Worm (Caenorhabditis elegans) whole organism, L2 larva: ENCODE results near the gene arx-3.

Experiments
- C34F6.9 ChIP-seq: fragments of 150-350 bp; optimal IDR thresholded peaks from 2 replicates; lab custom pipeline; 2014; ENCODE audit warnings: missing biosample characterization, missing genetic modification characterization
- F13H6.1 ChIP-seq: sonication (generic microtip); optimal IDR thresholded peaks from 2 replicates; lab custom pipeline; 2016; ENCODE audit warnings: missing genetic modification characterization, missing compliant biosample characterization
- alr-1 ChIP-seq: fragments of 150-350 bp; optimal IDR thresholded peaks from 2 replicates; lab custom pipeline; 2014; ENCODE audit warnings: missing biosample characterization, missing genetic modification characterization
- ama-1 ChIP-seq: fragments of 150-350 bp; optimal IDR thresholded peaks from 2 replicates; lab custom pipeline; 2018; ENCODE audit warnings: inconsistent platforms
- ceh-82 ChIP-seq: fragments of 150-350 bp; optimal IDR thresholded peaks from 2 replicates; lab custom pipeline; 2014; ENCODE audit warnings: missing biosample characterization, missing genetic modification characterization
- crh-2 ChIP-seq: sonication (generic microtip); optimal IDR thresholded peaks from 2 replicates; lab custom pipeline; 2017; ENCODE audit warnings: missing biosample characterization, missing genetic modification characterization
- dmd-4 ChIP-seq: sonication (generic microtip); optimal IDR thresholded peaks from 2 replicates; lab custom pipeline; 2017; ENCODE audit warnings: missing biosample characterization, missing genetic modification characterization
- egl-27 ChIP-seq: sonication (generic microtip); optimal IDR thresholded peaks from 3 replicates; lab custom pipeline; 2017; ENCODE audit warnings: missing biosample characterization, missing genetic modification reagents, missing genetic modification characterization
- elt-3 ChIP-seq: sonication (generic microtip); optimal IDR thresholded peaks from 2 replicates; lab custom pipeline; 2017; ENCODE audit warnings: missing biosample characterization, missing genetic modification characterization
- fos-1 ChIP-seq: fragments of 150-350 bp; optimal IDR thresholded peaks from 2 replicates; lab custom pipeline; 2014; ENCODE audit warnings: missing biosample characterization, missing genetic modification characterization
- gmeb-1 ChIP-seq: fragments of 150-350 bp; optimal IDR thresholded peaks from 2 replicates; lab custom pipeline; 2014; ENCODE audit warnings: missing biosample characterization, missing genetic modification characterization
- lin-11 ChIP-seq: fragments of 150-350 bp; sonication (generic microtip); optimal IDR thresholded peaks from 2 replicates; lab custom pipeline; 2014; ENCODE audit warnings: missing biosample characterization, missing genetic modification characterization, inconsistent platforms, mixed read lengths
- lin-13 ChIP-seq: fragments of 150-350 bp; optimal IDR thresholded peaks from 2 replicates; lab custom pipeline; 2014; ENCODE audit warnings: missing biosample characterization, missing genetic modification reagents, missing genetic modification characterization
- lin-39 ChIP-seq: fragments of 150-350 bp; optimal IDR thresholded peaks from 2 replicates; lab custom pipeline; 2014; ENCODE audit warnings: missing biosample characterization, missing genetic modification reagents, missing genetic modification characterization
- lsy-2 ChIP-seq, 2 experiments: fragments of 150-350 bp in 1 of 2; sonication (generic microtip) in 1 of 2; optimal IDR thresholded peaks; 2 replicates each; lab custom pipeline; 2014 to 2017; ENCODE audit warnings: missing biosample characterization in 2 of 2, missing genetic modification characterization in 2 of 2
- nhr-129 ChIP-seq: fragments of 150-350 bp; optimal IDR thresholded peaks from 2 replicates; lab custom pipeline; 2014; ENCODE audit warnings: missing biosample characterization, missing genetic modification characterization
- nhr-21 ChIP-seq: fragments of 150-350 bp; optimal IDR thresholded peaks from 2 replicates; lab custom pipeline; 2014; ENCODE audit warnings: missing biosample characterization, missing genetic modification characterization
- nhr-237 ChIP-seq: fragments of 150-350 bp; optimal IDR thresholded peaks from 2 replicates; lab custom pipeline; 2014; ENCODE audit warnings: missing biosample characterization, missing genetic modification characterization
- nhr-6 ChIP-seq: fragments of 150-350 bp; optimal IDR thresholded peaks from 2 replicates; lab custom pipeline; 2014; ENCODE audit warnings: missing biosample characterization, missing genetic modification characterization
- nhr-77 ChIP-seq: fragments of 150-350 bp; optimal IDR thresholded peaks from 2 replicates; lab custom pipeline; 2014; ENCODE audit warnings: missing biosample characterization, missing genetic modification characterization
- sem-4 ChIP-seq: fragments of 150-350 bp; optimal IDR thresholded peaks from 2 replicates; lab custom pipeline; 2014; ENCODE audit warnings: missing biosample characterization, missing genetic modification reagents, missing genetic modification characterization
- skn-1 ChIP-seq: sonication (generic microtip); optimal IDR thresholded peaks from 2 replicates; lab custom pipeline; 2017; ENCODE audit warnings: missing biosample characterization, missing genetic modification characterization
- sma-3 ChIP-seq: sonication (generic microtip); optimal IDR thresholded peaks from 2 replicates; lab custom pipeline; 2016; ENCODE audit warnings: missing genetic modification reagents, missing genetic modification characterization, missing compliant biosample characterization
- sma-9 ChIP-seq, 2 experiments: fragments of 150-350 bp in 1 of 2; sonication (generic microtip) in 1 of 2; optimal IDR thresholded peaks; 2 replicates each; lab custom pipeline; 2014 to 2016; ENCODE audit warnings: missing genetic modification characterization in 2 of 2, mild to moderate bottlenecking in 1 of 2, missing biosample characterization in 1 of 2, missing compliant biosample characterization in 1 of 2, missing genetic modification reagents in 1 of 2, moderate library complexity in 1 of 2
- snpc-4 ChIP-seq: fragments of 150-350 bp; optimal IDR thresholded peaks from 2 replicates; lab custom pipeline; 2014; ENCODE audit warnings: missing biosample characterization, missing genetic modification characterization
- unc-55 ChIP-seq: fragments of 150-350 bp; sonication (generic microtip); optimal IDR thresholded peaks from 3 replicates; lab custom pipeline; 2014; ENCODE audit warnings: missing biosample characterization, missing genetic modification reagents, missing genetic modification characterization
- zag-1 ChIP-seq: fragments of 150-350 bp; optimal IDR thresholded peaks from 2 replicates; lab custom pipeline; 2014; ENCODE audit warnings: missing biosample characterization, missing genetic modification characterization
- ztf-1 ChIP-seq: fragments of 200-800 bp; sonication (Bioruptor generic); conservative IDR thresholded peaks from 2 replicates; pipeline ENCODE4 v1.3.6; 2022; ENCODE audit warnings: missing genetic modification characterization, missing compliant biosample characterization
- ztf-11 ChIP-seq: sonication (generic microtip); optimal IDR thresholded peaks from 2 replicates; lab custom pipeline; 2017; ENCODE audit warnings: missing biosample characterization, missing genetic modification characterization
- ztf-4 ChIP-seq: fragments of 150-350 bp; optimal IDR thresholded peaks from 2 replicates; lab custom pipeline; 2014; ENCODE audit warnings: missing biosample characterization, missing genetic modification characterization

arx-3 gene

DNA sequence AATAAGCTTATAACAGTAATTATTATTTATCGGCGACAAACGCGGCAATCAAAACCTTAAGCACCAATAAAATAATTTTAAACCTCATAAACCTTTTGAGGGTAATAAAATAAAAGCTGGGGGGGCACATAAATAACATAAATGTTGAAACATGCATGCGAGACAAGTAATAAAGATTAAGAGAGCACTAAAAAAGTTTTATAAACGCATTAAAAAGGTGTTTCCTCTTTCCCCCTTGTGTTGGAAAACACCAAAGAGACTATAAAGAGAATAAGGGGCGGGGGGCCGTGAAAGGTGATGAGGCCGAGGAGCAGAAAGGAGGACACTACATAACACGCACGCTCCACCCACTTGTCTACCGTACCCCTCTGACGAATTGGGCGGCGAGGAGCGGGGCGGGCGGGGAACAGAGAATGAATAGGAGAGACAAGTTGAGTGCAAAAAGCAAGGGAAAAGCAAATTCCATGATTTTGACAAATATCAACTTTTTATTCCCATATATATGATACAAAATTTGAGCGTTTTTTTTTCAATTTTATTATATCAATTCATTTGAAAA lies 26.6 kb upstream of the arx-3 start:
- peak; percentile 3 for TF ChIP-seq sem-4 (tag; lab: Kevin White, UChicago)
- peak; percentile 7 for TF ChIP-seq sma-9 (GFP tag; optimal IDR thresholded peaks at IDR 0.05; lab: Kevin White, UChicago)
- TF ChIP-seq sma-9 (tag; optimal IDR thresholded peaks at IDR 0.05; lab: Kevin White, UChicago) = no peak
- TF ChIP-seq lsy-2 (tag; optimal IDR thresholded peaks at IDR 0.05; lab: Kevin White, UChicago) = peak in 1 of 2 experiments; percentile 69
- peak; percentile 15 for TF ChIP-seq F13H6.1 (tag; lab: Kevin White, UChicago)
- no peak for TF ChIP-seq alr-1 (tag; lab: Kevin White, UChicago)
- no peak for TF ChIP-seq C34F6.9 (tag; lab: Kevin White, UChicago)
- TF ChIP-seq fos-1 = no peak
- no peak for TF ChIP-seq nhr-237 (tag; lab: Kevin White, UChicago)
- TF ChIP-seq snpc-4 (tag; lab: Kevin White, UChicago) = no peak
- TF ChIP-seq, all 48 proteins: peak for 4

DNA sequence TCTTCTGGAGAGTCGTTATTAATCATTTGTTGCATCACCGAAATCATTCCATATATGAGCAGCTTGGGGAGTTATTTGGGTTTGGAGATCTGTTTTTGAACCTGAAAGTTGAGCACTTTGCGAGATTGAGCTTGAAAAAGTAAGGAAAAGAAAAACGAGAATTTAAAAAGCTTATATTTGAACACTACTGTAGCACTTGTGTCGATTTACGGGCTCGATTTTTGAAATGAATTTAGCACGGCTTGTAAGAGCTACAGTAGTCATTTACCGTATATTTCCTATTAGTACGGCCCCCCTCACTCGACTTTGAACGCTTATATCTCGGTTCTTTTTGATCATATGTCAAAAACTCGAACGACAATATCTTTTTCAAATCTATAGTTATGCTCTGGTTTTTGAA lies 26.0 kb upstream of the arx-3 start, which contains the start of gene nob-1:
Gene nob-1 (minus strand): TSS at position 101 of the 400 bp plus-strand sequence.
- TF ChIP-seq ceh-82 (tag; lab: Kevin White, UChicago) (no peak), alr-1 (tag; lab: Kevin White, UChicago) (no peak), ztf-1 (GFP tag; lab: Robert Waterston, UW) (no peak)
- TF ChIP-seq, all 48 proteins: peak for 0

DNA sequence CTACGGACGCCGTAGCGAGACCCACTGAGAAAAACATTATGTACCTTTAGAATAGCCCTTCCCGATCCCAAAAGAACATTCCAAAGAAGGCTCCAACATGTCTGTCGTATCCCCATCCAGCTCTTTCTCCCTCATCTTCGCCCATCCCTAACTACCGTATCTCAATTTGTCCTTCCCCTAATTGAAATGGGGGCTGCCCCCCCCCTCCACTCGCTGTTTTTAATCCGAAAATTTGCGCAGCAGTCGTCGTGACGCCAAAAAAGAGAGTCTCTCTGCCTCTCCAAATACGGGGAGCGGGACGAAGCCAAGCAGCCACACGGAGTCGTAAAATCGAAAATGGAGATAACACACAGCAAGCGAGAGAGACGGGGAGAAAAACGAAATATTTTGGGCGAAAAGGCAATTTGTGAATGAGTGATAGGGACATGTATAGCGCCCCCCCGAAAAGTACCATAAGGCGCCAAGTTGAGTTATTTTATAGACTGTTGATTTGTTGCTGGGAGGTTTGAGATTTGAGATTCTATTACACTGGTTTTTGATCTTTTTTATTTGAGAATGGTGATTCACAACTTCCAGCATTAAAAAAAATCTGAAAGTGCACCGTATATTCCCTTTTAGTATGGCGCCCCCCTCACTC lies 23.9 kb upstream of the arx-3 start:
- TF ChIP-seq sem-4 (tag; lab: Kevin White, UChicago) (peak; percentile 45), sma-3 (GFP tag; lab: Kevin White, UChicago) (peak; percentile 33), lsy-2 (tag; optimal IDR thresholded peaks at IDR 0.05; lab: Kevin White, UChicago) (peak in 1 of 2 experiments; percentile 23), ama-1 (lab: Kevin White, UChicago) (no peak)

DNA sequence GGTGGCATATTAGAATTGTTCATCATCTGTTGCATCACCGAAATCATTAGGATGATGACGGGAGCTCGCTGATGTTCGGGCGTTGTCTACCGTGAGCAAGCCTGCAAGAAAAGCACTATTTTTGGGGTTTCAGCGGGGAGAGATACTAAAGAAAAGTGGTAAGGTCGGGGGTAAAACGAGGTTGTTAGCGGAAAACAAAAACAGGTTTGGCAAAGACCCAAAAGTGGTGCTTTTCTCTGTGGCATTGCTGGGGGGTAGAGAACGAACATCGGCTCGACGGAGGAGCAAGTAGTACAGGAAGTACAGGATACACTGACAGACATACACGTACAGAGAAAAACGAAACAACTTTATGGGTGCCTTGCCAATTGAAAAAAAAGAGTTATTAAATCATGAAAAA lies 19.2 kb upstream of the arx-3 start, which contains the start of gene php-3:
Gene php-3 (minus strand): TSS at position 101 of the 400 bp plus-strand sequence.
- no peak for TF ChIP-seq gmeb-1 (tag; lab: Kevin White, UChicago)
- no peak for TF ChIP-seq nhr-77 (tag; lab: Kevin White, UChicago)
- TF ChIP-seq sma-9 (GFP tag; optimal IDR thresholded peaks at IDR 0.05; lab: Kevin White, UChicago) = no peak
- no peak for TF ChIP-seq sma-9 (tag; optimal IDR thresholded peaks at IDR 0.05; lab: Kevin White, UChicago)
- no peak for TF ChIP-seq nhr-129 (tag; lab: Kevin White, UChicago)
- no peak for TF ChIP-seq ztf-11 (tag; lab: Kevin White, UChicago)
- no peak for TF ChIP-seq lin-11 (tag; lab: Kevin White, UChicago)
- no peak for TF ChIP-seq lin-39 (tag; lab: Kevin White, UChicago)
- TF ChIP-seq egl-27 (tag; lab: Kevin White, UChicago) = no peak
- TF ChIP-seq nhr-6 = no peak
- no peak for TF ChIP-seq alr-1 (tag; lab: Kevin White, UChicago)
- TF ChIP-seq elt-3 = no peak
- no peak for TF ChIP-seq skn-1 (tag; lab: Kevin White, UChicago)
- no peak for TF ChIP-seq sem-4 (tag; lab: Kevin White, UChicago)
- TF ChIP-seq nhr-21 (tag; lab: Kevin White, UChicago) = no peak
- TF ChIP-seq ama-1 (lab: Kevin White, UChicago) = no peak
- TF ChIP-seq zag-1 = no peak
- TF ChIP-seq unc-55 (GFP tag; lab: Kevin White, UChicago) = no peak
- TF ChIP-seq ztf-4 (tag; lab: Kevin White, UChicago) = no peak

DNA sequence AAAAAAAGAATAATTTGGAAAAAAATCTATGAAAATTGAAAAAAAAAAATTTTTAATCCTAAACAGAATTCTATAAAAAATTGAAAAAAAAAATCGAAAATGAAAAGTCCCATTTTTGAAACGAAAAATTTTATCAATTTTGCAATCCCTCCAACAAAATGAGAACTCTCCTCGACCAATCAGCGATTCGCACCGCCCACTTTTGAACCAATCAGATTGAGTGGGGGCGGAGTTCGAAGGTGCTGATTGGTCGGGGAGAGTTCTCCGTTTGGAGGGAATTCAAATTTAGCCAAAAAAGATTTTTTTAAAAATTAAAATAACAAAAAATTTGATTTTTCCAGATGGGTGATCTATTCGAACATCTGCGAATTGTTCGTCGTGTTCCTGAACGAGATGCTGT lies 9.5 kb upstream of the arx-3 start:
- TF ChIP-seq ztf-11 (tag; lab: Kevin White, UChicago) = no peak
- TF ChIP-seq lin-13 = no peak

DNA sequence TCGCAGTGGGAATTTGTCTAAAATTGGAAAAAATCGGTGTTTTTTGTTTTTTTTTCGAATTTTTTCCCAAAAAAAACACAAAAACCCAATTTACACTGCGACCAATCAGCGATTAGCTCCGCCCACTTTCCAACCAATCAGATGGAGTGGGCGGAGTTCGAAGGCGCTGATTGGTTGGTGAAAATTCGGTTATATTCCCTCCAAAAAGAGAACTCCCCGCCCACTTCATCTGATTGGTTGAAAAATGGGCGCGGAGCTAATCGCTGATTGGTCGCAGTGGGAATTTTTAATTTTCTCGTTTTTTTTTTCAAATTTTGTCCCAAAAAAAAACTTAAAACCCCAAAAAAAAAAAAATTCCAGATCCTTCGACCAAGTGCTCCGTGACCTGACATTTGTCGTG lies 6.2 kb upstream of the arx-3 start:
- TF ChIP-seq nhr-6 (no peak), lsy-2 (tag; optimal IDR thresholded peaks at IDR 0.05; lab: Kevin White, UChicago) (no peak), crh-2 (tag; lab: Kevin White, UChicago) (no peak), ztf-4 (tag; lab: Kevin White, UChicago) (no peak), ama-1 (lab: Kevin White, UChicago) (no peak), dmd-4 (tag; lab: Kevin White, UChicago) (no peak), nhr-237 (tag; lab: Kevin White, UChicago) (no peak), sma-9 (GFP tag; optimal IDR thresholded peaks at IDR 0.05; lab: Kevin White, UChicago) (no peak), sma-9 (tag; optimal IDR thresholded peaks at IDR 0.05; lab: Kevin White, UChicago) (no peak), unc-55 (GFP tag; lab: Kevin White, UChicago) (no peak), ztf-1 (GFP tag; lab: Robert Waterston, UW) (no peak)
